Worm (Caenorhabditis elegans) whole organism, L2 larva: ENCODE results near the gene C05C8.7.

Experiments used
- ZK546.5 ChIP-seq: sonication (generic microtip); optimal IDR thresholded peaks from 2 replicates; lab custom pipeline; 2017; ENCODE audit warnings: missing biosample characterization, missing genetic modification characterization
- fos-1 ChIP-seq: fragments of 150-350 bp; optimal IDR thresholded peaks from 2 replicates; lab custom pipeline; 2014; ENCODE audit warnings: missing biosample characterization, missing genetic modification characterization
- lin-39 ChIP-seq: fragments of 150-350 bp; optimal IDR thresholded peaks from 2 replicates; lab custom pipeline; 2014; ENCODE audit warnings: missing biosample characterization, missing genetic modification reagents, missing genetic modification characterization
- nhr-25 ChIP-seq: fragments of 150-350 bp; sonication (generic microtip); optimal IDR thresholded peaks from 3 replicates; lab custom pipeline; 2014; ENCODE audit warnings: missing biosample characterization, missing genetic modification characterization
- skn-1 ChIP-seq: sonication (generic microtip); optimal IDR thresholded peaks from 2 replicates; lab custom pipeline; 2017; ENCODE audit warnings: missing biosample characterization, missing genetic modification characterization
- ztf-4 ChIP-seq: fragments of 150-350 bp; optimal IDR thresholded peaks from 2 replicates; lab custom pipeline; 2014; ENCODE audit warnings: missing biosample characterization, missing genetic modification characterization

ce11 chrV:7239471-7239870 lies 7.4 kb downstream of the C05C8.7 start, which contains the start of gene C05C8.1:
- TF ChIP-seq lin-39 (tag; lab: Kevin White, UChicago) (no peak), ztf-4 (no peak), skn-1 (no peak), nhr-25 (tag; lab: Kevin White, UChicago) (no peak), fos-1 (tag; lab: Kevin White, UChicago) (no peak), ZK546.5 (tag; lab: Kevin White, UChicago) (no peak)
